Worm (Caenorhabditis elegans) whole organism, early embryonic: ENCODE data around the gene hlh-29.

Source experiments
- F13C5.2 ChIP-seq: sonication (generic microtip); optimal IDR thresholded peaks from 2 replicates; lab custom pipeline; 2017; ENCODE audit warnings: mild to moderate bottlenecking, missing genetic modification characterization, inconsistent platforms, missing compliant biosample characterization
- aly-1 ChIP-seq: sonication (generic microtip); optimal IDR thresholded peaks from 2 replicates; lab custom pipeline; 2016; ENCODE audit warnings: missing genetic modification characterization, missing compliant biosample characterization
- ama-1 ChIP-seq: fragments of 150-350 bp; optimal IDR thresholded peaks from 2 replicates; lab custom pipeline; 2014
- tbx-11 ChIP-seq: fragments of 200-800 bp; sonication (Bioruptor generic); IDR thresholded peaks from 2 replicates; pipeline ENCODE4 v1.3.6; 2022; ENCODE audit warnings: missing genetic modification characterization, missing compliant biosample characterization

DNA sequence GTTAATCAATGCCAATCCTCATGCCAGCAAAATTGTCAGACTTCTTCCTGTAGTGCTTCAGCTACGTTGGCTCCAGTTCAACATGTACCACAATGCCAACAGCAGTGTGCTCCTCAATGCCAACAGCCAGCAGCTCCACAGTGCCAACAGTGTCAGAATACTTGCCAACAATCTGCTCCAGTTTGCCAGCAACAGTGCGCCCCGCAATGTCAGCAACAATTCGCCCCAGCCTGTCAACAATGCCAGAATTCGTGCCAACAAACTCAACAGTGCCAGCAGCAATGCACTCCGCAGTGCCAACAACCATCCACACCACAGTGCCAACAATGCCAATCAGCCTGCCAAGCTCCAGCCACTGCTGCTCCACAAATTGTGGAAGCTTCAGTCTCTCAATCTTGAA is 5.3 kb upstream of the hlh-29 start:
- TF ChIP-seq ama-1 (lab: Kevin White, UChicago) = no peak
- no peak for TF ChIP-seq aly-1 (tag; lab: Kevin White, UChicago)
- TF ChIP-seq F13C5.2 (tag; lab: Kevin White, UChicago) = no peak
- TF ChIP-seq tbx-11 (GFP tag; lab: Robert Waterston, UW) = no peak
